Fruit fly (Drosophila melanogaster) whole organism, embryonic: Measurements from ENCODE around the gene Cpr67Fa1.

Experiments used
- Adf1 ChIP-seq: fragments of 200-800 bp; sonication (Bioruptor generic); IDR thresholded peaks from 2 replicates; pipeline ENCODE4 v1.3.6; 2022; ENCODE audit warnings: missing biosample characterization, missing genetic modification characterization
- CG12942 ChIP-seq: fragments of 200-800 bp; sonication (Bioruptor generic); optimal IDR thresholded peaks from 3 replicates; lab custom pipeline; 2016; ENCODE audit warnings: missing biosample characterization, missing genetic modification characterization
- E2f1 ChIP-seq: fragments of 200-800 bp; sonication (Bioruptor generic); IDR thresholded peaks from 2 replicates; pipeline ENCODE4 v1.3.6; 2022; ENCODE audit warnings: missing biosample characterization, missing genetic modification characterization
- HLHmδ ChIP-seq: fragments of 200-800 bp; sonication (Bioruptor generic); optimal IDR thresholded peaks from 2 replicates; lab custom pipeline; 2018; ENCODE audit warnings: missing biosample characterization, mild to moderate bottlenecking, missing genetic modification characterization, moderate library complexity
- Hand ChIP-seq: fragments of 200-800 bp; sonication (Bioruptor generic); optimal IDR thresholded peaks from 2 replicates; lab custom pipeline; 2017; ENCODE audit warnings: mild to moderate bottlenecking, missing biosample characterization, missing genetic modification reagents, missing genetic modification characterization
- Jarid2 ChIP-seq: fragments of 200-800 bp; sonication (Bioruptor generic); optimal IDR thresholded peaks from 3 replicates; lab custom pipeline; 2017; ENCODE audit warnings: mild to moderate bottlenecking, missing biosample characterization, missing genetic modification reagents, missing genetic modification characterization
- Meics ChIP-seq: fragments of 200-800 bp; sonication (Bioruptor generic); optimal IDR thresholded peaks from 2 replicates; lab custom pipeline; 2017; ENCODE audit warnings: missing biosample characterization, mild to moderate bottlenecking, missing genetic modification characterization
- Myb ChIP-seq: fragments of 200-800 bp; sonication (Bioruptor generic); optimal IDR thresholded peaks from 2 replicates; lab custom pipeline; 2016; ENCODE audit warnings: missing biosample characterization, missing genetic modification characterization
- ranshi ChIP-seq: fragments of 200-800 bp; sonication (Bioruptor generic); IDR thresholded peaks from 2 replicates; pipeline ENCODE4 v1.3.6; 2022; ENCODE audit warnings: missing biosample characterization, missing genetic modification characterization
- shn ChIP-seq: fragments of 200-800 bp; sonication (Bioruptor generic); optimal IDR thresholded peaks from 3 replicates; lab custom pipeline; 2016; ENCODE audit warnings: missing biosample characterization, missing genetic modification characterization

DNA sequence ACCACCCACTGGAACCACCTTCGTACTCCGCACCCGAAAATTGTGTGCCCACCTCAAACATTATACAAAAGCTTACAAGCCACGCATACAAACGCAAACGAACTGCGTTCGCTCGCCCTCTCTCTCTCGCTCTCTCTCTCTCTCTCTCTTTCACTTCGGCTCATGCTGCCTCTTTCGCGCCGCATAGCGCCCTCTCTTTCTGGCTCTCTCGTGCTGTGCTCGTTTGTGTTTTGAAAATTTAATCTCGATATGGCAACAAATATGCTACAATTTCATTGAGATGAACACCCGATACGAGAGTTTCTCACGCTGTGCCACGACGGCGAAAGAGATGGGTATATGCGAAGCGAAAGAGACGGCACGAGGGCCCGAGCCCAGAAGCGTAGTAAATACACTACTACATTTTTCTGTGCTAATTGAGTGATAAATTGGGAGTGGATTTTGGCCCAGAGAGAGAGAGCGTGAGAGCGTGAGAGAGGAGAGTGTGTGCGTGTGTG is 33.2 kb upstream of the Cpr67Fa1 start:
- peak; percentile 27 for TF ChIP-seq Myb (GFP tag; lab: Kevin White, UChicago)
- TF ChIP-seq HLHmδ, result no peak
- no peak for TF ChIP-seq Hand
- TF ChIP-seq Meics, result no peak
- no peak for TF ChIP-seq CG12942 (GFP tag; lab: Kevin White, UChicago)
- peak; percentile 86 for TF ChIP-seq Adf1 (GFP tag; lab: Robert Waterston, UW)
- TF ChIP-seq shn, result peak; percentile 51
- TF ChIP-seq ranshi, result peak; percentile 19; the same call in 1 of the 2 replicates
- TF ChIP-seq E2f1, result no peak; the same call in 1 of the 2 replicates
- TF ChIP-seq Jarid2 (GFP tag; lab: Kevin White, UChicago), result peak; percentile 43
